Fruit fly (Drosophila melanogaster) whole organism, embryonic: ENCODE results near the gene Ntf-2r.

Source experiments
- Atf-2 ChIP-seq: fragments of 200-800 bp; sonication (Bioruptor generic); optimal IDR thresholded peaks from 2 replicates; lab custom pipeline; 2016; ENCODE audit warnings: missing biosample characterization, missing genetic modification characterization
- Awh ChIP-seq: fragments of 200-800 bp; sonication (Bioruptor generic); IDR thresholded peaks from 2 replicates; pipeline ENCODE4, ENCODE4 v1.3.6; 2022; ENCODE audit warnings: missing biosample characterization, missing genetic modification characterization
- Bdp1 ChIP-seq: fragments of 200-800 bp; sonication (Bioruptor generic); optimal IDR thresholded peaks from 3 replicates; lab custom pipeline; 2016; ENCODE audit warnings: missing biosample characterization, missing genetic modification characterization
- CG10209 ChIP-seq: fragments of 200-800 bp; sonication (Bioruptor generic); optimal IDR thresholded peaks from 3 replicates; lab custom pipeline; 2017; ENCODE audit warnings: missing biosample characterization, mild to moderate bottlenecking, missing genetic modification characterization, missing genetic modification reagents
- CG1024 ChIP-seq: fragments of 200-800 bp; sonication (Bioruptor generic); IDR thresholded peaks from 2 replicates; pipeline ENCODE4 v1.3.6; 2022; ENCODE audit warnings: missing biosample characterization, missing genetic modification characterization
- CG10267 ChIP-seq: fragments of 200-800 bp; sonication (Bioruptor generic); optimal IDR thresholded peaks from 2 replicates; lab custom pipeline; 2018; ENCODE audit warnings: missing biosample characterization, mild to moderate bottlenecking, missing genetic modification characterization, moderate library complexity
- CG12219 ChIP-seq: fragments of 200-800 bp; sonication (Bioruptor generic); optimal IDR thresholded peaks from 3 replicates; lab custom pipeline; 2018; ENCODE audit warnings: missing biosample characterization, mild to moderate bottlenecking, missing genetic modification characterization
- CG13624 ChIP-seq: fragments of 200-800 bp; sonication (Bioruptor generic); optimal IDR thresholded peaks from 2 replicates; lab custom pipeline; 2016; ENCODE audit warnings: missing biosample characterization, missing genetic modification characterization
- CG13894 ChIP-seq: fragments of 200-800 bp; sonication (Bioruptor generic); optimal IDR thresholded peaks from 3 replicates; lab custom pipeline; 2018; ENCODE audit warnings: missing biosample characterization, mild to moderate bottlenecking, missing genetic modification characterization, moderate library complexity
- CG14965 ChIP-seq: fragments of 200-800 bp; sonication (Bioruptor generic); optimal IDR thresholded peaks from 2 replicates; lab custom pipeline; 2016; ENCODE audit warnings: missing biosample characterization, missing genetic modification characterization, borderline replicate concordance
- CG15011 ChIP-seq: fragments of 200-800 bp; sonication (Bioruptor generic); optimal IDR thresholded peaks from 3 replicates; lab custom pipeline; 2018; ENCODE audit warnings: missing biosample characterization, mild to moderate bottlenecking, missing genetic modification characterization
- CG17385 ChIP-seq: fragments of 200-800 bp; sonication (Bioruptor generic); optimal IDR thresholded peaks from 3 replicates; lab custom pipeline; 2018; ENCODE audit warnings: missing biosample characterization, mild to moderate bottlenecking, missing genetic modification characterization
- CG17568 ChIP-seq: fragments of 200-800 bp; sonication (Bioruptor generic); optimal IDR thresholded peaks from 2 replicates; lab custom pipeline; 2018; ENCODE audit warnings: missing biosample characterization, mild to moderate bottlenecking, missing genetic modification characterization, moderate library complexity
- CG2678 ChIP-seq: fragments of 200-800 bp; sonication (Bioruptor generic); optimal IDR thresholded peaks from 3 replicates; lab custom pipeline; 2019; ENCODE audit warnings: missing biosample characterization, mild to moderate bottlenecking, missing genetic modification characterization, moderate library complexity
- CG2889 ChIP-seq: fragments of 200-800 bp; sonication (Bioruptor generic); IDR thresholded peaks from 3 replicates; pipeline ENCODE4 v1.3.6; 2022; ENCODE audit warnings: missing biosample characterization, missing genetic modification characterization
- CG3281 ChIP-seq: fragments of 200-800 bp; sonication (Bioruptor generic); optimal IDR thresholded peaks from 3 replicates; lab custom pipeline; 2017; ENCODE audit warnings: missing biosample characterization, mild to moderate bottlenecking, missing genetic modification characterization
- CG34224 ChIP-seq: fragments of 200-800 bp; sonication (Bioruptor generic); IDR thresholded peaks from 3 replicates; pipeline ENCODE4 v1.3.6; 2022; ENCODE audit warnings: missing biosample characterization, missing genetic modification characterization; ENCODE audit not compliant: partially characterized antibody
- CG34376 ChIP-seq: fragments of 200-800 bp; sonication (Bioruptor generic); optimal IDR thresholded peaks from 2 replicates; lab custom pipeline; 2018; ENCODE audit warnings: missing biosample characterization, mild to moderate bottlenecking, missing genetic modification characterization
- CG4404 ChIP-seq: fragments of 200-800 bp; sonication (Bioruptor generic); IDR thresholded peaks from 2 replicates; pipeline ENCODE4 v1.3.6; 2022; ENCODE audit warnings: missing biosample characterization, missing genetic modification characterization
- CG5180 ChIP-seq: fragments of 200-800 bp; sonication (Bioruptor generic); optimal IDR thresholded peaks from 3 replicates; lab custom pipeline; 2017; ENCODE audit warnings: missing biosample characterization, missing genetic modification characterization, mild to moderate bottlenecking, moderate library complexity, missing genetic modification reagents
- CG7987 ChIP-seq: fragments of 200-800 bp; sonication (Bioruptor generic); optimal IDR thresholded peaks from 2 replicates; lab custom pipeline; 2018; ENCODE audit warnings: missing biosample characterization, mild to moderate bottlenecking, missing genetic modification characterization, moderate library complexity
- CG9215 ChIP-seq: fragments of 200-800 bp; sonication (Bioruptor generic); IDR thresholded peaks from 2 replicates; pipeline ENCODE4 v1.3.6; 2022; ENCODE audit warnings: missing biosample characterization, missing genetic modification characterization
- CG9609 ChIP-seq: fragments of 200-800 bp; sonication (Bioruptor generic); optimal IDR thresholded peaks from 3 replicates; lab custom pipeline; 2016; ENCODE audit warnings: missing biosample characterization, missing genetic modification characterization
- CHES-1-like ChIP-seq: fragments of 200-800 bp; sonication (Bioruptor generic); optimal IDR thresholded peaks from 2 replicates; lab custom pipeline; 2016; ENCODE audit warnings: missing biosample characterization, missing genetic modification characterization
- Deaf1 ChIP-seq: fragments of 200-800 bp; optimal IDR thresholded peaks from 3 replicates; lab custom pipeline; 2019; ENCODE audit warnings: missing biosample characterization, mild to moderate bottlenecking, missing genetic modification characterization, moderate library complexity
- Dll ChIP-seq: fragments of 200-800 bp; sonication (Bioruptor generic); IDR thresholded peaks from 4 replicates; pipeline ENCODE4 v1.3.6; 2022; ENCODE audit warnings: missing biosample characterization, missing genetic modification characterization; ENCODE audit not compliant: partially characterized antibody
- Dp ChIP-seq: fragments of 200-800 bp; sonication (Bioruptor generic); optimal IDR thresholded peaks from 2 replicates; lab custom pipeline; 2018; ENCODE audit warnings: missing biosample characterization, mild to moderate bottlenecking, missing genetic modification characterization, moderate library complexity
- Hr3 ChIP-seq: fragments of 200-800 bp; sonication (Bioruptor generic); optimal IDR thresholded peaks from 3 replicates; lab custom pipeline; 2016; ENCODE audit warnings: missing biosample characterization, missing genetic modification characterization
- MESR4 ChIP-seq: fragments of 200-800 bp; sonication (Bioruptor generic); optimal IDR thresholded peaks from 2 replicates; lab custom pipeline; 2018; ENCODE audit warnings: missing biosample characterization, mild to moderate bottlenecking, missing genetic modification characterization, moderate library complexity
- Opbp ChIP-seq: fragments of 200-800 bp; sonication (Bioruptor generic); IDR thresholded peaks from 3 replicates; pipeline ENCODE4 v1.3.6; 2022; ENCODE audit warnings: missing biosample characterization, missing genetic modification characterization; ENCODE audit not compliant: partially characterized antibody
- Pdp1 ChIP-seq, 2 experiments: fragments of 200-800 bp; sonication (Bioruptor generic); optimal IDR thresholded peaks; 3 replicates each; lab custom pipeline; 2016; ENCODE audit warnings: missing biosample characterization in 2 of 2, missing genetic modification characterization in 2 of 2, mild to moderate bottlenecking in 1 of 2, moderate library complexity in 1 of 2
- Scr ChIP-seq: fragments of 200-800 bp; sonication (Bioruptor generic); IDR thresholded peaks from 2 replicates; pipeline ENCODE4 v1.3.6; 2022; ENCODE audit warnings: missing biosample characterization, missing genetic modification characterization; ENCODE audit not compliant: partially characterized antibody
- ap ChIP-seq: fragments of 200-800 bp; sonication (Bioruptor generic); IDR thresholded peaks from 2 replicates; pipeline ENCODE4 v1.3.6; 2022; ENCODE audit warnings: missing biosample characterization, missing genetic modification characterization
- ara ChIP-seq: fragments of 200-800 bp; sonication (Bioruptor generic); IDR thresholded peaks from 2 replicates; pipeline ENCODE4 v1.3.6; 2022; ENCODE audit warnings: missing biosample characterization, missing genetic modification characterization
- br ChIP-seq: fragments of >200 bp; optimal IDR thresholded peaks from 2 replicates; lab custom pipeline; 2017
- dimm ChIP-seq: fragments of 200-800 bp; sonication (Bioruptor generic); IDR thresholded peaks from 2 replicates; pipeline ENCODE4 v1.3.6; 2022; ENCODE audit warnings: missing biosample characterization, missing genetic modification characterization
- exex ChIP-seq: fragments of 200-800 bp; sonication (Bioruptor generic); optimal IDR thresholded peaks from 4 replicates; lab custom pipeline; 2018; ENCODE audit warnings: missing biosample characterization, mild to moderate bottlenecking, missing genetic modification characterization, moderate library complexity
- gt ChIP-seq: fragments of 200-800 bp; sonication (Bioruptor generic); IDR thresholded peaks from 2 replicates; pipeline ENCODE4 v1.3.6; 2022; ENCODE audit warnings: missing biosample characterization, missing genetic modification characterization
- h ChIP-seq: fragments of >200 bp; optimal IDR thresholded peaks from 2 replicates; lab custom pipeline; 2017
- jigr1 ChIP-seq: fragments of 200-800 bp; sonication (Bioruptor generic); IDR thresholded peaks from 3 replicates; pipeline ENCODE4 v1.3.6; 2022; ENCODE audit warnings: missing biosample characterization, missing genetic modification characterization
- jing ChIP-seq: fragments of 200-800 bp; sonication (Bioruptor generic); optimal IDR thresholded peaks from 2 replicates; lab custom pipeline; 2018; ENCODE audit warnings: missing biosample characterization, mild to moderate bottlenecking, missing genetic modification characterization
- rib ChIP-seq: fragments of 200-800 bp; sonication (Bioruptor generic); IDR thresholded peaks from 2 replicates; pipeline ENCODE4 v1.3.6; 2022; ENCODE audit warnings: missing biosample characterization, missing genetic modification characterization
- sr ChIP-seq: fragments of 200-800 bp; sonication (Bioruptor generic); IDR thresholded peaks from 3 replicates; pipeline ENCODE4 v1.3.6; 2022; ENCODE audit warnings: missing biosample characterization, missing genetic modification characterization
- tin ChIP-seq: fragments of 200-800 bp; sonication (Bioruptor generic); optimal IDR thresholded peaks from 3 replicates; lab custom pipeline; 2016; ENCODE audit warnings: missing biosample characterization, missing genetic modification characterization
- tll ChIP-seq, 2 experiments: fragments of 200-800 bp in 1 of 2; fragments of >200 bp in 1 of 2; sonication (Bioruptor generic) in 1 of 2; optimal IDR thresholded peaks; 2 replicates each; lab custom pipeline; 2017 to 2019; ENCODE audit warnings: missing biosample characterization in 2 of 2, missing genetic modification characterization in 2 of 2, mild to moderate bottlenecking in 1 of 2, moderate library complexity in 1 of 2
- usp ChIP-seq: fragments of >200 bp; optimal IDR thresholded peaks from 2 replicates; lab custom pipeline; 2017; ENCODE audit warnings: missing biosample characterization, missing genetic modification characterization
- zfh1 ChIP-seq: fragments of 200-800 bp; sonication (Bioruptor generic); IDR thresholded peaks from 3 replicates; pipeline ENCODE4 v1.3.6; 2022; ENCODE audit warnings: missing biosample characterization, missing genetic modification characterization

The Ntf-2r gene

dm6 chr2L:18442903-18443608, 11.4 kb upstream of the Ntf-2r start, which contains the start of gene RpS26 (continued):
- TF ChIP-seq jing (no peak), CG14965 (GFP tag; lab: Kevin White, UChicago) (no peak), Dp (GFP tag; lab: Kevin White, UChicago) (peak; percentile 34), dimm (GFP tag; lab: Robert Waterston, UW) (no peak), sr (no peak), Opbp (GFP tag; lab: Robert Waterston, UW) (no peak), CG9215 (GFP tag; lab: Robert Waterston, UW) (peak; percentile 17; the same call in 1 of the 2 replicates), br (no peak), Awh (GFP tag; lab: Robert Waterston, UW) (0 out of 2 replicates have a peak, but pooled peaks have one; percentile 33)

- TF ChIP-seq Bdp1 (no peak), CG17385 (peak; percentile 96), CG9609 (GFP tag; lab: Kevin White, UChicago) (no peak), h (lab: Kevin White, UChicago) (no peak), CG5180 (GFP tag; lab: Kevin White, UChicago) (no peak), CG34224 (peak; percentile 92), CG3281 (GFP tag; lab: Kevin White, UChicago) (no peak), Scr (GFP tag; lab: Robert Waterston, UW) (peak; percentile 90), MESR4 (GFP tag; lab: Kevin White, UChicago) (peak; percentile 73), zfh1 (peak; percentile 15; the same call in 1 of the 3 replicates), CG34376 (GFP tag; lab: Kevin White, UChicago) (no peak), Pdp1 (GFP tag; optimal IDR thresholded peaks at IDR 0.05; lab: Kevin White, UChicago) (no peak), rib (GFP tag; lab: Robert Waterston, UW) (no peak), CHES-1-like (peak; percentile 23), usp (GFP tag; lab: Kevin White, UChicago) (no peak), CG1024 (GFP tag; lab: Robert Waterston, UW) (no peak), ap (GFP tag; lab: Robert Waterston, UW) (no peak), CG15011 (GFP tag; lab: Kevin White, UChicago) (no peak), CG4404 (no peak), CG2678 (tag; lab: Kevin White, UChicago) (no peak), gt (GFP tag; lab: Robert Waterston, UW) (no peak), exex (tag; lab: Kevin White, UChicago) (no peak), CG13894 (tag; lab: Kevin White, UChicago) (no peak), tll (GFP tag; optimal IDR thresholded peaks at IDR 0.05; lab: Kevin White, UChicago) (no peak), Atf-2 (GFP tag; lab: Kevin White, UChicago) (no peak), CG10267 (tag; lab: Kevin White, UChicago) (peak; percentile 47), CG10209 (GFP tag; lab: Kevin White, UChicago) (no peak), CG2889 (GFP tag; lab: Robert Waterston, UW) (no peak), Deaf1 (no peak), CG17568 (no peak), jigr1 (no peak; the same call in 2 of the 3 replicates), ara (GFP tag; lab: Robert Waterston, UW) (no peak), CG12219 (no peak), CG13624 (GFP tag; lab: Kevin White, UChicago) (no peak), CG7987 (no peak), tin (GFP tag; lab: Kevin White, UChicago) (no peak), Dll (GFP tag; lab: Robert Waterston, UW) (peak; percentile 87), Hr3 (GFP tag; lab: Kevin White, UChicago) (peak; percentile 19)
These were observed 5.6 kb upstream of the Ntf-2r start, which contains the start of gene ncm for dm6 chr2L:18448639-18449430. Gene ncm, minus strand, starts transcription at chr2L:18448957.
